Worm (Caenorhabditis elegans) whole organism, late embryonic: Measurements from ENCODE around the gene F40G12.6.

Experiments
- F13H6.1 ChIP-seq: sonication (generic microtip); optimal IDR thresholded peaks from 2 replicates; lab custom pipeline; 2016; ENCODE audit warnings: missing genetic modification characterization, missing compliant biosample characterization
- elt-2 ChIP-seq: sonication (generic microtip); optimal IDR thresholded peaks from 2 replicates; lab custom pipeline; 2016; ENCODE audit warnings: missing genetic modification reagents, missing genetic modification characterization, missing compliant biosample characterization
- hlh-15 ChIP-seq: sonication (generic microtip); optimal IDR thresholded peaks from 2 replicates; lab custom pipeline; 2016; ENCODE audit warnings: missing genetic modification characterization, missing compliant biosample characterization
- hlh-8 ChIP-seq: sonication (generic microtip); optimal IDR thresholded peaks from 2 replicates; lab custom pipeline; 2016; ENCODE audit warnings: missing genotype, missing genetic modification characterization, missing compliant biosample characterization
- pha-4 ChIP-seq: fragments of 150-350 bp; optimal IDR thresholded peaks from 2 replicates; lab custom pipeline; 2018; ENCODE audit warnings: missing biosample characterization, missing genetic modification reagents, missing genetic modification characterization

DNA sequence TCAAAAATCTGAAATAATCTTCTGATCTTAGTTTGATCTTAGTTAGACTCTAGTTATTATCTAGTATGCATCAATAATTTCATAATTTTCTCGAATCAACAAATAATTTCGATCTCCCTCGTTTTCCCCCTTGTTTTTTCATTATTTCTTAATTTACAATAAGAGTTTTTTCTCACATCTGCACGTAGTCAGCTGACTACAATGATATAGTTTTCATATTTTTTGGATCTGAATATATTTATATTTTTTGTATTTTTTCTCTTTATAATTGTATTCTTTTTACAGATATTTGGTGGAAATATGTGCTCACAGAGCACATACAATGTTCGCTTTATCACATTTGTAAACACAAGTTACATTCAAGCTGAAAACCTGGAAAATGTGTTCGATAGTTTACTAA lies 29.0 kb downstream of the F40G12.6 start, which contains the start of gene sre-7:
- TF ChIP-seq hlh-15 (tag; lab: Kevin White, UChicago) (no peak), elt-2 (no peak), pha-4 (tag; lab: Kevin White, UChicago) (no peak), F13H6.1 (no peak), hlh-8 (tag; lab: Kevin White, UChicago) (no peak)
